Worm (Caenorhabditis elegans) whole organism, L3 larva: ENCODE measurements around the gene isy-1.

Experiments
- R02D3.7 ChIP-seq: fragments of 150-350 bp; optimal IDR thresholded peaks from 2 replicates; lab custom pipeline; 2014; ENCODE audit warnings: missing biosample characterization, missing genetic modification characterization
- ZK546.5 ChIP-seq: sonication (generic microtip); optimal IDR thresholded peaks from 2 replicates; lab custom pipeline; 2017; ENCODE audit warnings: missing biosample characterization, missing genetic modification characterization
- aly-2 ChIP-seq: fragments of 150-350 bp; optimal IDR thresholded peaks from 2 replicates; lab custom pipeline; 2014; ENCODE audit warnings: missing biosample characterization, missing genetic modification characterization
- ama-1 ChIP-seq: fragments of 150-350 bp; optimal IDR thresholded peaks from 2 replicates; lab custom pipeline; 2018
- ceh-16 ChIP-seq: sonication (generic microtip); optimal IDR thresholded peaks from 2 replicates; lab custom pipeline; 2017; ENCODE audit warnings: missing biosample characterization, missing genetic modification characterization
- ceh-28 ChIP-seq: fragments of 150-350 bp; optimal IDR thresholded peaks from 2 replicates; lab custom pipeline; 2014; ENCODE audit warnings: missing biosample characterization, missing genetic modification reagents, missing genetic modification characterization
- ceh-82 ChIP-seq: fragments of 150-350 bp; optimal IDR thresholded peaks from 2 replicates; lab custom pipeline; 2014; ENCODE audit warnings: missing biosample characterization, missing genetic modification characterization
- ceh-9 ChIP-seq: sonication (generic microtip); optimal IDR thresholded peaks from 2 replicates; lab custom pipeline; 2018; ENCODE audit warnings: missing biosample characterization, missing genetic modification characterization
- daf-12 ChIP-seq: fragments of 150-350 bp; optimal IDR thresholded peaks from 2 replicates; lab custom pipeline; 2014; ENCODE audit warnings: missing biosample characterization, missing genetic modification reagents, missing genetic modification characterization
- egl-27 ChIP-seq: sonication (generic microtip); optimal IDR thresholded peaks from 4 replicates; lab custom pipeline; 2017; ENCODE audit warnings: missing biosample characterization, missing genetic modification reagents, missing genetic modification characterization
- egl-5 ChIP-seq: fragments of 150-350 bp; optimal IDR thresholded peaks from 2 replicates; lab custom pipeline; 2017; ENCODE audit warnings: missing biosample characterization, missing genetic modification reagents, missing genetic modification characterization, inconsistent platforms
- elt-1 ChIP-seq: fragments of 150-350 bp; optimal IDR thresholded peaks from 2 replicates; lab custom pipeline; 2014; ENCODE audit warnings: missing biosample characterization, missing genetic modification characterization
- elt-2 ChIP-seq: sonication (generic microtip); optimal IDR thresholded peaks from 2 replicates; lab custom pipeline; 2016; ENCODE audit warnings: missing genetic modification reagents, mild to moderate bottlenecking, missing genetic modification characterization, missing compliant biosample characterization
- elt-3 ChIP-seq, 3 experiments: fragments of 150-350 bp in 1 of 3; sonication (generic microtip) in 2 of 3; optimal IDR thresholded peaks; 2 replicates in 2 of 3; 4 replicates in 1 of 3; lab custom pipeline; 2014 to 2017; ENCODE audit warnings: missing biosample characterization in 3 of 3, missing genetic modification characterization in 3 of 3
- eor-1 ChIP-seq, 2 experiments: fragments of 150-350 bp; optimal IDR thresholded peaks; 2 replicates each; lab custom pipeline; 2014 to 2018; ENCODE audit warnings: missing biosample characterization in 2 of 2, missing genetic modification characterization in 2 of 2
- fkh-10 ChIP-seq: sonication (generic microtip); optimal IDR thresholded peaks from 2 replicates; lab custom pipeline; 2017; ENCODE audit warnings: missing biosample characterization, missing genetic modification reagents, missing genetic modification characterization
- fkh-2 ChIP-seq: fragments of 150-350 bp; optimal IDR thresholded peaks from 2 replicates; lab custom pipeline; 2014; ENCODE audit warnings: missing biosample characterization, missing genetic modification reagents, missing genetic modification characterization
- fos-1 ChIP-seq: fragments of 150-350 bp; optimal IDR thresholded peaks from 2 replicates; lab custom pipeline; 2014; ENCODE audit warnings: missing biosample characterization, missing genetic modification characterization
- hmg-11 ChIP-seq: sonication (generic microtip); optimal IDR thresholded peaks from 2 replicates; lab custom pipeline; 2016; ENCODE audit warnings: missing genetic modification characterization, missing compliant biosample characterization
- jun-1 ChIP-seq: fragments of 150-350 bp; optimal IDR thresholded peaks from 2 replicates; lab custom pipeline; 2014; ENCODE audit warnings: missing biosample characterization, missing genetic modification reagents, missing genetic modification characterization
- lin-15B ChIP-seq: fragments of 150-350 bp; optimal IDR thresholded peaks from 2 replicates; lab custom pipeline; 2014; ENCODE audit warnings: missing biosample characterization, missing genetic modification characterization
- lin-39 ChIP-seq: fragments of 150-350 bp; optimal IDR thresholded peaks from 2 replicates; lab custom pipeline; 2018; ENCODE audit warnings: missing biosample characterization, missing genetic modification reagents, missing genetic modification characterization
- lsy-12 ChIP-seq: sonication (generic microtip); optimal IDR thresholded peaks from 2 replicates; lab custom pipeline; 2016; ENCODE audit warnings: mild to moderate bottlenecking, missing genetic modification characterization, missing compliant biosample characterization
- mdl-1 ChIP-seq: fragments of 150-350 bp; optimal IDR thresholded peaks from 2 replicates; lab custom pipeline; 2014; ENCODE audit warnings: missing biosample characterization, missing genetic modification characterization
- mml-1 ChIP-seq: fragments of 150-350 bp; sonication (generic microtip); optimal IDR thresholded peaks from 3 replicates; lab custom pipeline; 2014; ENCODE audit warnings: missing biosample characterization, missing genetic modification characterization
- nfya-1 ChIP-seq: sonication (generic microtip); optimal IDR thresholded peaks from 2 replicates; lab custom pipeline; 2017; ENCODE audit warnings: missing genetic modification characterization, mild to moderate bottlenecking, missing compliant biosample characterization, antibody characterized with exemption, moderate library complexity; ENCODE audit not compliant: insufficient read depth
- nhr-11 ChIP-seq: fragments of 150-350 bp; optimal IDR thresholded peaks from 2 replicates; lab custom pipeline; 2014; ENCODE audit warnings: missing biosample characterization, missing genetic modification characterization
- nhr-12 ChIP-seq: fragments of 150-350 bp; optimal IDR thresholded peaks from 2 replicates; lab custom pipeline; 2014; ENCODE audit warnings: missing biosample characterization, missing genetic modification characterization
- nhr-23 ChIP-seq: fragments of 150-350 bp; optimal IDR thresholded peaks from 2 replicates; lab custom pipeline; 2014; ENCODE audit warnings: missing biosample characterization, missing genetic modification reagents, missing genetic modification characterization
- nhr-237 ChIP-seq: fragments of 150-350 bp; optimal IDR thresholded peaks from 2 replicates; lab custom pipeline; 2014; ENCODE audit warnings: missing biosample characterization, missing genetic modification characterization
- nhr-25 ChIP-seq: sonication (generic microtip); optimal IDR thresholded peaks from 2 replicates; lab custom pipeline; 2017; ENCODE audit warnings: missing biosample characterization, missing genetic modification characterization
- nhr-28 ChIP-seq: fragments of 150-350 bp; optimal IDR thresholded peaks from 2 replicates; lab custom pipeline; 2014; ENCODE audit warnings: missing biosample characterization, missing genetic modification characterization
- nhr-43 ChIP-seq: sonication (generic microtip); optimal IDR thresholded peaks from 2 replicates; lab custom pipeline; 2016; ENCODE audit warnings: mild to moderate bottlenecking, missing genetic modification characterization, missing compliant biosample characterization; ENCODE audit not compliant: poor library complexity, severe bottlenecking
- nhr-67 ChIP-seq: fragments of 150-350 bp; optimal IDR thresholded peaks from 2 replicates; lab custom pipeline; 2014; ENCODE audit warnings: missing biosample characterization, missing genetic modification characterization
- nhr-76 ChIP-seq: fragments of 150-350 bp; sonication (generic microtip); optimal IDR thresholded peaks from 5 replicates; lab custom pipeline; 2014; ENCODE audit warnings: missing biosample characterization, missing genetic modification characterization
- nhr-77 ChIP-seq: fragments of 150-350 bp; optimal IDR thresholded peaks from 2 replicates; lab custom pipeline; 2014; ENCODE audit warnings: missing biosample characterization, missing genetic modification characterization
- pha-4 ChIP-seq: fragments of 150-350 bp; optimal IDR thresholded peaks from 2 replicates; lab custom pipeline; 2014; ENCODE audit warnings: missing biosample characterization, missing genetic modification reagents, missing genetic modification characterization
- pqm-1 ChIP-seq: fragments of 150-350 bp; optimal IDR thresholded peaks from 2 replicates; lab custom pipeline; 2017; ENCODE audit warnings: missing biosample characterization, missing genetic modification characterization, inconsistent platforms
- sea-2 ChIP-seq: fragments of 150-350 bp; sonication (generic microtip); optimal IDR thresholded peaks from 4 replicates; lab custom pipeline; 2014; ENCODE audit warnings: missing biosample characterization, missing genetic modification reagents, missing genetic modification characterization
- skn-1 ChIP-seq: fragments of 150-350 bp; optimal IDR thresholded peaks from 2 replicates; lab custom pipeline; 2014; ENCODE audit warnings: missing biosample characterization, missing genetic modification characterization
- snpc-4 ChIP-seq: fragments of 150-350 bp; optimal IDR thresholded peaks from 2 replicates; lab custom pipeline; 2014; ENCODE audit warnings: missing biosample characterization, missing genetic modification characterization
- tbx-2 ChIP-seq: sonication (generic microtip); optimal IDR thresholded peaks from 2 replicates; lab custom pipeline; 2016; ENCODE audit warnings: mild to moderate bottlenecking, missing genetic modification characterization, missing compliant biosample characterization
- unc-39 ChIP-seq: sonication (generic microtip); optimal IDR thresholded peaks from 4 replicates; lab custom pipeline; 2017; ENCODE audit warnings: missing biosample characterization, missing genetic modification characterization
- unc-62 ChIP-seq: fragments of 150-350 bp; sonication (generic microtip); optimal IDR thresholded peaks from 4 replicates; lab custom pipeline; 2014; ENCODE audit warnings: missing biosample characterization, missing genetic modification reagents, missing genetic modification characterization
- zag-1 ChIP-seq: fragments of 150-350 bp; optimal IDR thresholded peaks from 2 replicates; lab custom pipeline; 2014; ENCODE audit warnings: missing biosample characterization, missing genetic modification characterization
- ztf-11 ChIP-seq: fragments of 150-350 bp; optimal IDR thresholded peaks from 2 replicates; lab custom pipeline; 2014; ENCODE audit warnings: missing biosample characterization, missing genetic modification characterization
- ztf-4 ChIP-seq: fragments of 150-350 bp; optimal IDR thresholded peaks from 2 replicates; lab custom pipeline; 2014; ENCODE audit warnings: missing biosample characterization, missing genetic modification characterization

Gene isy-1

DNA sequence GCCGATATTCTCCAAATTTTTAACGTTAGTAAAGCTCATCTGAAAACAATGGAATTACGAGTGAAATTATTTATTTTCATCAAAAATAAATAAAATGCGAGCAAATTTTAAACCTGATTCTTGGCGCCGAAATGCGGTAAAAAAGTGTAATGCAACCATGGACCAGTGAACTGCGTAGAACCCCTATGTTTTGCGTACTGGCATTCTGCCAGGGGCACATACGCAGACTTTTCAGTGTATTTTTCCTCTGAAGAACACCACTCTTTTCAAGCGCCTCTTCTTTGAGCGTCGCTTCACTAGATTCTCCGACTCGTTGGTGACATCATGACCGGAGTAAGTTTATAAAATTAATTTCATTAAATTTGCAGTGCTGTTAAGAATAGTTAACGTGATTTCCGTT, 35.0 kb downstream of the isy-1 start, which contains the start of the genes ctf-4 and eef-1G:
TSS of gene ctf-4 (minus strand) at position 39 of the 400 bp plus-strand sequence.
TSS of gene eef-1G (plus strand) at position 219 of the 400 bp plus-strand sequence.
- no peak for TF ChIP-seq unc-39 (tag; lab: Kevin White, UChicago)
- peak; percentile 61 for TF ChIP-seq ama-1 (lab: Kevin White, UChicago)
- peak; percentile 99 for TF ChIP-seq pha-4 (tag; lab: Kevin White, UChicago)
- TF ChIP-seq ztf-11 (tag; lab: Kevin White, UChicago) = no peak
- no peak for TF ChIP-seq aly-2 (tag; lab: Kevin White, UChicago)
- TF ChIP-seq ceh-9 (tag; lab: Kevin White, UChicago) = no peak
- peak; percentile 3 for TF ChIP-seq mdl-1
- TF ChIP-seq hmg-11 (tag; lab: Kevin White, UChicago) = no peak
- peak; percentile 99 for TF ChIP-seq nhr-23 (tag; lab: Kevin White, UChicago)
- TF ChIP-seq nhr-67 (tag; lab: Kevin White, UChicago) = peak; percentile 39
- peak; percentile 88 for TF ChIP-seq tbx-2 (tag; lab: Kevin White, UChicago)
- peak; percentile 80 for TF ChIP-seq ceh-82 (tag; lab: Kevin White, UChicago)
- no peak for TF ChIP-seq sea-2
- peak; percentile 26 for TF ChIP-seq nhr-76 (tag; lab: Kevin White, UChicago)
- peak; percentile 99 for TF ChIP-seq nhr-25
- TF ChIP-seq mml-1 (tag; lab: Kevin White, UChicago) = no peak
- peak; percentile 98 for TF ChIP-seq lin-15B (tag; lab: Kevin White, UChicago)
- TF ChIP-seq fos-1 (tag; lab: Kevin White, UChicago) = peak; percentile 72
- peak; percentile 93 for TF ChIP-seq snpc-4 (tag; lab: Kevin White, UChicago)
- peak; percentile 93 for TF ChIP-seq lsy-12 (tag; lab: Kevin White, UChicago)
- TF ChIP-seq zag-1 (tag; lab: Kevin White, UChicago) = no peak
- no peak for TF ChIP-seq ceh-16
- peak; percentile 82 for TF ChIP-seq R02D3.7 (tag; lab: Kevin White, UChicago)
- peak; percentile 94 for TF ChIP-seq pqm-1 (tag; lab: Kevin White, UChicago)
- peak; percentile 88 for TF ChIP-seq skn-1
- no peak for TF ChIP-seq nhr-28 (tag; lab: Kevin White, UChicago)
- peak; percentile 97 for TF ChIP-seq egl-5 (tag; lab: Kevin White, UChicago)
- TF ChIP-seq ceh-28 (tag; lab: Kevin White, UChicago) = peak; percentile 82
- peak; percentile 62 for TF ChIP-seq fkh-10 (GFP tag; lab: Kevin White, UChicago)
- TF ChIP-seq nhr-43 (tag; lab: Kevin White, UChicago) = peak; percentile 93
- TF ChIP-seq ztf-4 = peak; percentile 71
- TF ChIP-seq egl-27 (tag; lab: Kevin White, UChicago) = peak; percentile 92
- TF ChIP-seq nhr-77 (tag; lab: Kevin White, UChicago) = peak; percentile 68
- TF ChIP-seq eor-1 (tag; optimal IDR thresholded peaks at IDR 0.05; lab: Kevin White, UChicago) = no peak
- no peak for TF ChIP-seq ZK546.5 (tag; lab: Kevin White, UChicago)
- TF ChIP-seq elt-1 (tag; lab: Kevin White, UChicago) = peak; percentile 70
- no peak for TF ChIP-seq daf-12 (tag; lab: Kevin White, UChicago)
- no peak for TF ChIP-seq nhr-237
- peak; percentile 91 for TF ChIP-seq elt-2 (tag; lab: Kevin White, UChicago)
- peak; percentile 91 for TF ChIP-seq nhr-11
- TF ChIP-seq fkh-2 = no peak
- TF ChIP-seq elt-3 (tag; optimal IDR thresholded peaks at IDR 0.05; lab: Kevin White, UChicago) = peak in 1 of 3 experiments; percentile 52
- TF ChIP-seq lin-39 (tag; lab: Kevin White, UChicago) = peak; percentile 96
- TF ChIP-seq jun-1 (tag; lab: Kevin White, UChicago) = peak; percentile 90
- peak; percentile 97 for TF ChIP-seq nfya-1 (tag; lab: Kevin White, UChicago)
- peak; percentile 77 for TF ChIP-seq unc-62 (GFP tag; lab: Kevin White, UChicago)
- no peak for TF ChIP-seq nhr-12 (tag; lab: Kevin White, UChicago)
